Worm (Caenorhabditis elegans) whole organism, L1 larva: ENCODE data around the gene idpb-5.

Experiments used
- C16A3.4 ChIP-seq: fragments of 150-350 bp; optimal IDR thresholded peaks from 2 replicates; lab custom pipeline; 2014; ENCODE audit warnings: missing biosample characterization, missing genetic modification characterization
- F16B12.6 ChIP-seq: fragments of 150-350 bp; optimal IDR thresholded peaks from 2 replicates; lab custom pipeline; 2014; ENCODE audit warnings: missing biosample characterization, missing genetic modification characterization
- aha-1 ChIP-seq: fragments of 150-350 bp; optimal IDR thresholded peaks from 2 replicates; lab custom pipeline; 2014; ENCODE audit warnings: missing biosample characterization, missing genetic modification characterization
- alr-1 ChIP-seq: fragments of 200-800 bp; sonication (Bioruptor generic); optimal IDR thresholded peaks from 2 replicates; lab custom pipeline; 2018; ENCODE audit warnings: borderline replicate concordance, mild to moderate bottlenecking, missing genetic modification characterization, missing compliant biosample characterization
- blmp-1 ChIP-seq: fragments of 150-350 bp; optimal IDR thresholded peaks from 2 replicates; lab custom pipeline; 2014; ENCODE audit warnings: missing biosample characterization, missing genetic modification characterization
- ceh-90 ChIP-seq: sonication (generic microtip); optimal IDR thresholded peaks from 2 replicates; lab custom pipeline; 2016; ENCODE audit warnings: missing genetic modification characterization, missing compliant biosample characterization
- ces-1 ChIP-seq: fragments of 150-350 bp; optimal IDR thresholded peaks from 2 replicates; lab custom pipeline; 2014; ENCODE audit warnings: missing biosample characterization, missing genetic modification reagents, missing genetic modification characterization
- dpl-1 ChIP-seq, 3 experiments: fragments of 150-350 bp in 2 of 3; sonication (generic microtip) in 1 of 3; optimal IDR thresholded peaks; 2 replicates each; lab custom pipeline; 2014 to 2017; ENCODE audit warnings: missing biosample characterization in 3 of 3, missing genetic modification characterization in 3 of 3, missing genetic modification reagents in 3 of 3
- dsc-1 ChIP-seq: sonication (generic microtip); optimal IDR thresholded peaks from 2 replicates; lab custom pipeline; 2016; ENCODE audit warnings: mild to moderate bottlenecking, missing genetic modification characterization, missing compliant biosample characterization
- efl-1 ChIP-seq, 4 experiments: fragments of 150-350 bp; optimal IDR thresholded peaks in 3 of 4; peaks in 1 of 4; 1 replicate in 1 of 4; 2 replicates in 3 of 4; lab custom pipeline; 2014; ENCODE audit warnings: missing biosample characterization in 2 of 4, missing genetic modification characterization in 2 of 4, missing genetic modification reagents in 2 of 4
- elt-3 ChIP-seq, 6 experiments: fragments of 150-350 bp in 1 of 6; sonication (generic microtip); optimal IDR thresholded peaks; 2 replicates each; lab custom pipeline; 2017 to 2018; ENCODE audit warnings: missing biosample characterization in 6 of 6, missing genetic modification characterization in 6 of 6, inconsistent platforms in 1 of 6
- fkh-10 ChIP-seq: sonication (generic microtip); optimal IDR thresholded peaks from 2 replicates; lab custom pipeline; 2017; ENCODE audit warnings: missing biosample characterization, missing genetic modification reagents, missing genetic modification characterization
- fkh-8 ChIP-seq: sonication (generic microtip); optimal IDR thresholded peaks from 2 replicates; lab custom pipeline; 2016; ENCODE audit warnings: mild to moderate bottlenecking, missing genetic modification characterization, missing compliant biosample characterization
- irx-1 ChIP-seq: sonication (generic microtip); optimal IDR thresholded peaks from 2 replicates; lab custom pipeline; 2016; ENCODE audit warnings: missing genetic modification characterization, missing compliant biosample characterization
- jun-1 ChIP-seq: fragments of 150-350 bp; optimal IDR thresholded peaks from 2 replicates; lab custom pipeline; 2014; ENCODE audit warnings: missing biosample characterization, missing genetic modification reagents, missing genetic modification characterization
- lin-14 ChIP-seq: fragments of 200-800 bp; sonication (Bioruptor generic); optimal IDR thresholded peaks from 2 replicates; lab custom pipeline; 2018; ENCODE audit warnings: mild to moderate bottlenecking, missing genetic modification characterization, moderate library complexity, missing compliant biosample characterization
- lin-35 ChIP-seq, 2 experiments: fragments of 150-350 bp; optimal IDR thresholded peaks; 2 replicates each; lab custom pipeline; 2014; ENCODE audit warnings: missing biosample characterization in 2 of 2, missing genetic modification characterization in 2 of 2, missing genetic modification reagents in 2 of 2
- lin-39 ChIP-seq: fragments of 150-350 bp; optimal IDR thresholded peaks from 2 replicates; lab custom pipeline; 2014; ENCODE audit warnings: missing biosample characterization, missing genetic modification reagents, missing genetic modification characterization
- lir-3 ChIP-seq: sonication (generic microtip); optimal IDR thresholded peaks from 2 replicates; lab custom pipeline; 2016; ENCODE audit warnings: mild to moderate bottlenecking, missing genetic modification characterization, moderate library complexity, missing compliant biosample characterization; ENCODE audit not compliant: poor library complexity
- mab-9 ChIP-seq: fragments of 200-800 bp; sonication (Bioruptor generic); IDR thresholded peaks from 2 replicates; pipeline ENCODE4 v1.3.6; 2022; ENCODE audit warnings: missing genetic modification reagents, missing genetic modification characterization, missing compliant biosample characterization
- mdl-1 ChIP-seq, 2 experiments: fragments of 150-350 bp; optimal IDR thresholded peaks; 2 replicates each; lab custom pipeline; 2014 to 2017; ENCODE audit warnings: missing biosample characterization in 2 of 2, missing genetic modification characterization in 2 of 2, inconsistent platforms in 1 of 2
- mef-2 ChIP-seq: fragments of 150-350 bp; optimal IDR thresholded peaks from 2 replicates; lab custom pipeline; 2014; ENCODE audit warnings: missing biosample characterization, missing genetic modification characterization
- mep-1 ChIP-seq: fragments of 150-350 bp; optimal IDR thresholded peaks from 2 replicates; lab custom pipeline; 2014; ENCODE audit warnings: missing biosample characterization, missing genetic modification characterization
- nhr-19 ChIP-seq: fragments of 200-800 bp; sonication (Bioruptor generic); conservative IDR thresholded peaks from 2 replicates; pipeline ENCODE4 v1.3.6; 2022; ENCODE audit warnings: missing genetic modification characterization, missing compliant biosample characterization
- nhr-20 ChIP-seq: sonication (generic microtip); optimal IDR thresholded peaks from 2 replicates; lab custom pipeline; 2016; ENCODE audit warnings: mild to moderate bottlenecking, missing genetic modification characterization, missing compliant biosample characterization
- nhr-71 ChIP-seq: sonication (generic microtip); optimal IDR thresholded peaks from 2 replicates; lab custom pipeline; 2016; ENCODE audit warnings: mild to moderate bottlenecking, missing genetic modification characterization, moderate library complexity, missing compliant biosample characterization
- nhr-76 ChIP-seq: sonication (generic microtip); optimal IDR thresholded peaks from 2 replicates; lab custom pipeline; 2017; ENCODE audit warnings: missing biosample characterization, missing genetic modification characterization
- nhr-84 ChIP-seq: sonication (generic microtip); optimal IDR thresholded peaks from 2 replicates; lab custom pipeline; 2017; ENCODE audit warnings: missing biosample characterization, missing genetic modification characterization
- nhr-85 ChIP-seq: sonication (generic microtip); peaks from one replicate; lab custom pipeline; 2016; ENCODE audit warnings: missing genetic modification characterization, inconsistent platforms, missing compliant biosample characterization
- nhr-90 ChIP-seq: sonication (generic microtip); optimal IDR thresholded peaks from 2 replicates; lab custom pipeline; 2016; ENCODE audit warnings: mild to moderate bottlenecking, missing genetic modification characterization, missing compliant biosample characterization; ENCODE audit not compliant: poor library complexity
- pag-3 ChIP-seq: sonication (generic microtip); optimal IDR thresholded peaks from 2 replicates; lab custom pipeline; 2017; ENCODE audit warnings: missing genetic modification characterization, mild to moderate bottlenecking, missing compliant biosample characterization, antibody characterized with exemption, borderline replicate concordance; ENCODE audit not compliant: insufficient read depth
- pax-3 ChIP-seq: fragments of 200-800 bp; sonication (Bioruptor generic); optimal IDR thresholded peaks from 2 replicates; lab custom pipeline; 2018; ENCODE audit warnings: mild to moderate bottlenecking, missing genetic modification characterization, moderate library complexity, missing compliant biosample characterization
- skn-1 ChIP-seq: fragments of 150-350 bp; optimal IDR thresholded peaks from 2 replicates; lab custom pipeline; 2014; ENCODE audit warnings: missing biosample characterization, missing genetic modification characterization
- snu-23 ChIP-seq: sonication (generic microtip); optimal IDR thresholded peaks from 2 replicates; lab custom pipeline; 2016; ENCODE audit warnings: missing genetic modification characterization, missing compliant biosample characterization
- sox-4 ChIP-seq: sonication (generic microtip); optimal IDR thresholded peaks from 2 replicates; lab custom pipeline; 2016; ENCODE audit warnings: missing genetic modification characterization, missing compliant biosample characterization
- swsn-7 ChIP-seq: sonication (generic microtip); optimal IDR thresholded peaks from 2 replicates; lab custom pipeline; 2016; ENCODE audit warnings: missing genetic modification characterization, missing compliant biosample characterization
- tbx-2 ChIP-seq: sonication (generic microtip); optimal IDR thresholded peaks from 2 replicates; lab custom pipeline; 2016; ENCODE audit warnings: missing genetic modification characterization, missing compliant biosample characterization
- tlp-1 ChIP-seq: fragments of 150-350 bp; optimal IDR thresholded peaks from 2 replicates; lab custom pipeline; 2014; ENCODE audit warnings: missing biosample characterization, missing genetic modification characterization
- unc-130 ChIP-seq: fragments of 150-350 bp; optimal IDR thresholded peaks from 2 replicates; lab custom pipeline; 2017; ENCODE audit warnings: missing biosample characterization, missing genetic modification characterization, inconsistent platforms
- unc-62 ChIP-seq: fragments of 150-350 bp; optimal IDR thresholded peaks from 2 replicates; lab custom pipeline; 2014; ENCODE audit warnings: missing biosample characterization, missing genetic modification reagents, missing genetic modification characterization
- unc-98 ChIP-seq: fragments of 200-800 bp; sonication (Bioruptor generic); IDR thresholded peaks from 2 replicates; pipeline ENCODE4 v1.3.6; 2022; ENCODE audit warnings: missing genetic modification characterization, missing compliant biosample characterization
- ztf-11 ChIP-seq, 2 experiments: sonication (generic microtip); optimal IDR thresholded peaks; 2 replicates each; lab custom pipeline; 2016 to 2017; ENCODE audit warnings: missing genetic modification characterization in 2 of 2, missing biosample characterization in 1 of 2, missing compliant biosample characterization in 1 of 2
- ztf-4 ChIP-seq: fragments of 150-350 bp; optimal IDR thresholded peaks from 2 replicates; lab custom pipeline; 2014; ENCODE audit warnings: missing biosample characterization, missing genetic modification characterization

Gene idpb-5

DNA sequence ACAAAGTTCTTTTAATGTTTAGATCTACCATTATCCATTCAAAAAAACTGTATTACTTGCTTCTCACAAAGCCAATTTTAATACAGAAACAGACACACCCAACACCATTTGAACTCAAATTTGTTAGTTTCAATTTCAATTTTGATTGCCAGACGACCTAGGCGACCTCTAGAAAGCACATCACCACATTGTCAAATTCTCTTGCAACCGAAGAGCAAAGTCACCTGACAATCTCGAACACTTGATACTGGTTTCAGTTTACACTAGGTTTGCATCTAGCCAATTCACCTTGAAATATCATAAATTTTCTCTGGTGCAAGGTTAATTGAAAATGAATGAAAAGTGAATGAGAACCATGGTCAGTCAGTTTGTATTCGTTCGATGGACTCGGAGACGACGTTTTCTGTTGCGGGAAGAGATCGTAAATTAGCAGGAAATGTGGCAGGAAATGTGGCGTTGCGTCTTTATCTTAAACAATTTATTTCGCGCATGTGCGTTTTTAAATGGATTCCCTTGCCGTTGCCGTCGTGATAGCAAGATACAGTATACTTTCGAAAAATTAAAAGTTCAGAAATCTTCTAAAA, 42.0 kb upstream of the idpb-5 start:
- TF ChIP-seq mef-2 (no peak), ztf-4 (tag; lab: Kevin White, UChicago) (no peak), efl-1 (optimal IDR thresholded peaks at IDR 0.05; lab: Kevin White, UChicago) (no peak), efl-1 (GFP tag; optimal IDR thresholded peaks at IDR 0.05 in 1 of 2; lab: Kevin White, UChicago) (peak in 1 of 2 experiments; percentile 93), lin-14 (GFP tag; lab: Kevin White, UChicago) (peak; percentile 27), nhr-85 (peak; percentile 46), nhr-20 (tag; lab: Kevin White, UChicago) (peak; percentile 46), blmp-1 (tag; lab: Kevin White, UChicago) (peak; percentile 60)

- no peak for TF ChIP-seq dpl-1 (GFP tag; optimal IDR thresholded peaks at IDR 0.05; lab: Kevin White, UChicago)
- no peak for TF ChIP-seq skn-1 (tag; lab: Kevin White, UChicago)
- TF ChIP-seq fkh-8 (tag; lab: Kevin White, UChicago) = no peak
- TF ChIP-seq ztf-11 (tag; optimal IDR thresholded peaks at IDR 0.05; lab: Kevin White, UChicago) = no peak
- TF ChIP-seq nhr-71 = peak; percentile 73
- TF ChIP-seq pag-3 (tag; lab: Kevin White, UChicago) = peak; percentile 77
- TF ChIP-seq snu-23 = peak; percentile 21
- no peak for TF ChIP-seq pax-3 (tag; lab: Kevin White, UChicago)
- TF ChIP-seq unc-62 (GFP tag; lab: Kevin White, UChicago) = no peak
- peak; percentile 20 for TF ChIP-seq lir-3 (tag; lab: Kevin White, UChicago)
- TF ChIP-seq dsc-1 (tag; lab: Kevin White, UChicago) = no peak
- peak; percentile 26; the same call in 1 of the 2 replicates for TF ChIP-seq nhr-19 (GFP tag; lab: Robert Waterston, UW)
- no peak for TF ChIP-seq sox-4 (tag; lab: Kevin White, UChicago)
- peak in 1 of 6 experiments; percentile 19 for TF ChIP-seq elt-3 (tag; optimal IDR thresholded peaks at IDR 0.05; lab: Kevin White, UChicago)
- TF ChIP-seq unc-98 (GFP tag; lab: Robert Waterston, UW) = no peak
- TF ChIP-seq tlp-1 = no peak
- TF ChIP-seq lin-35 (GFP tag; optimal IDR thresholded peaks at IDR 0.05; lab: Kevin White, UChicago) = peak in 1 of 2 experiments; percentile 53
- TF ChIP-seq swsn-7 (tag; lab: Kevin White, UChicago) = no peak
- TF ChIP-seq fkh-10 (GFP tag; lab: Kevin White, UChicago) = no peak
- no peak for TF ChIP-seq efl-1 (optimal IDR thresholded peaks at IDR 0.05; lab: Kevin White, UChicago)
- TF ChIP-seq efl-1 (GFP tag; optimal IDR thresholded peaks at IDR 0.05 in 1 of 2; lab: Kevin White, UChicago) = peak in 1 of 2 experiments; percentile 80
- peak; percentile 67 for TF ChIP-seq nhr-20 (tag; lab: Kevin White, UChicago)
- peak; percentile 74 for TF ChIP-seq nhr-85
- no peak for TF ChIP-seq lin-39
- TF ChIP-seq lin-14 (GFP tag; lab: Kevin White, UChicago) = peak; percentile 24
Measured at ce11 chrV:11798320-11798719, 41.0 kb upstream of the idpb-5 start.

- TF ChIP-seq nhr-84 (tag; lab: Kevin White, UChicago) = no peak
- peak; percentile 76 for TF ChIP-seq snu-23
- TF ChIP-seq efl-1 (optimal IDR thresholded peaks at IDR 0.05; lab: Kevin White, UChicago) = no peak
- no peak for TF ChIP-seq efl-1 (GFP tag; optimal IDR thresholded peaks at IDR 0.05 in 1 of 2; lab: Kevin White, UChicago)
- no peak for TF ChIP-seq aha-1
- peak; percentile 93 for TF ChIP-seq nhr-71
- TF ChIP-seq jun-1 (tag; lab: Kevin White, UChicago) = peak; percentile 24
- TF ChIP-seq elt-3 (tag; optimal IDR thresholded peaks at IDR 0.05; lab: Kevin White, UChicago) = peak in 5 of 6 experiments; percentile 21 to 91 (median 48)
- no peak for TF ChIP-seq ces-1
- TF ChIP-seq F16B12.6 (tag; lab: Kevin White, UChicago) = no peak
- peak in 1 of 2 experiments; percentile 71 for TF ChIP-seq lin-35 (GFP tag; optimal IDR thresholded peaks at IDR 0.05; lab: Kevin White, UChicago)
- TF ChIP-seq nhr-19 (GFP tag; lab: Robert Waterston, UW) = peak; percentile 82
- TF ChIP-seq blmp-1 (tag; lab: Kevin White, UChicago) = peak; percentile 80
- peak in 1 of 2 experiments; percentile 96 for TF ChIP-seq mdl-1 (tag; optimal IDR thresholded peaks at IDR 0.05; lab: Kevin White, UChicago)
- TF ChIP-seq C16A3.4 (tag; lab: Kevin White, UChicago) = peak; percentile 46
- no peak for TF ChIP-seq ztf-4 (tag; lab: Kevin White, UChicago)
- no peak for TF ChIP-seq nhr-76 (tag; lab: Kevin White, UChicago)
- TF ChIP-seq nhr-85 = peak; percentile 99
- TF ChIP-seq nhr-90 (tag; lab: Kevin White, UChicago) = peak; percentile 88
- peak; percentile 49 for TF ChIP-seq unc-130 (tag; lab: Kevin White, UChicago)
- TF ChIP-seq mep-1 = no peak
- TF ChIP-seq alr-1 (tag; lab: Kevin White, UChicago) = no peak
- no peak for TF ChIP-seq ztf-11 (tag; optimal IDR thresholded peaks at IDR 0.05; lab: Kevin White, UChicago)
- no peak for TF ChIP-seq ceh-90 (tag; lab: Kevin White, UChicago)
- peak; percentile 41 for TF ChIP-seq lir-3 (tag; lab: Kevin White, UChicago)
- TF ChIP-seq unc-62 (GFP tag; lab: Kevin White, UChicago) = no peak
- TF ChIP-seq tlp-1 = no peak
- TF ChIP-seq irx-1 (tag; lab: Kevin White, UChicago) = peak; percentile 38
- TF ChIP-seq tbx-2 (tag; lab: Kevin White, UChicago) = peak; percentile 78
- TF ChIP-seq mab-9 (GFP tag; lab: Robert Waterston, UW) = peak; percentile 58; the same call in 1 of the 2 replicates
- peak; percentile 94 for TF ChIP-seq nhr-20 (tag; lab: Kevin White, UChicago)
Measured at ce11 chrV:11799252-11799822, 40.0 kb upstream of the idpb-5 start.
